Worm (Caenorhabditis elegans) whole organism, L3 larva: Measurements from ENCODE around the gene fbl-1.

Experiments used
- ama-1 ChIP-seq: fragments of 150-350 bp; optimal IDR thresholded peaks from 2 replicates; lab custom pipeline; 2018
- ceh-28 ChIP-seq: fragments of 150-350 bp; optimal IDR thresholded peaks from 2 replicates; lab custom pipeline; 2014; ENCODE audit warnings: missing biosample characterization, missing genetic modification reagents, missing genetic modification characterization
- fkh-10 ChIP-seq: sonication (generic microtip); optimal IDR thresholded peaks from 2 replicates; lab custom pipeline; 2017; ENCODE audit warnings: missing biosample characterization, missing genetic modification reagents, missing genetic modification characterization
- nhr-12 ChIP-seq: fragments of 150-350 bp; optimal IDR thresholded peaks from 2 replicates; lab custom pipeline; 2014; ENCODE audit warnings: missing biosample characterization, missing genetic modification characterization
- nhr-28 ChIP-seq: fragments of 150-350 bp; optimal IDR thresholded peaks from 2 replicates; lab custom pipeline; 2014; ENCODE audit warnings: missing biosample characterization, missing genetic modification characterization
- pha-4 ChIP-seq: fragments of 150-350 bp; optimal IDR thresholded peaks from 2 replicates; lab custom pipeline; 2014; ENCODE audit warnings: missing biosample characterization, missing genetic modification reagents, missing genetic modification characterization
- snpc-4 ChIP-seq: fragments of 150-350 bp; optimal IDR thresholded peaks from 2 replicates; lab custom pipeline; 2014; ENCODE audit warnings: missing biosample characterization, missing genetic modification characterization

DNA sequence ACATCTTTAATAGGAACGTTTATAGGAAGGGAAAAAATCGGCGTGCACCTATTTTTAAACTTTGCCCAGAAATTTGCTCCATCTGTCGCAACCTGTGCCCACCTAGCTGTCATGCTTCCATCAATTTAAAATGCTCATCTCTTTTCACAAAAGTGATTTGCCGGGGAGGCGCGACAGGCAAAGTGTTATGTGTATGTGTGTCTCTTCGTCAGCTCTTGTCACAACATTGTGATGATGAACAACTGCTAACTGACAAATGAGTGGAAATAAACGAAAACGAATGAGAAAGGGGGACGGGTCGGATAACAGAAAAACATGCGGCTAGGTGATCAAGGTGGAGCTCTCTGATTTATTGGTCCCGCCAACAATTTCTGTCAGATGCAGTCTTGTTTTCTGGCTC, 2.4 kb upstream of the fbl-1 start:
- TF ChIP-seq nhr-28 (tag; lab: Kevin White, UChicago) (no peak), pha-4 (tag; lab: Kevin White, UChicago) (no peak), snpc-4 (tag; lab: Kevin White, UChicago) (no peak), ama-1 (no peak), nhr-12 (tag; lab: Kevin White, UChicago) (no peak), ceh-28 (tag; lab: Kevin White, UChicago) (no peak), fkh-10 (GFP tag; lab: Kevin White, UChicago) (no peak)
